Worm (Caenorhabditis elegans): Measurements from ENCODE around the gene F38H4.3.
"Not testable (repeated sequence)": the region's sequence is repeated elsewhere in the genome, so short reads cannot be mapped to it uniquely, and the experiment has no call there.

Gene F38H4.3

DNA sequence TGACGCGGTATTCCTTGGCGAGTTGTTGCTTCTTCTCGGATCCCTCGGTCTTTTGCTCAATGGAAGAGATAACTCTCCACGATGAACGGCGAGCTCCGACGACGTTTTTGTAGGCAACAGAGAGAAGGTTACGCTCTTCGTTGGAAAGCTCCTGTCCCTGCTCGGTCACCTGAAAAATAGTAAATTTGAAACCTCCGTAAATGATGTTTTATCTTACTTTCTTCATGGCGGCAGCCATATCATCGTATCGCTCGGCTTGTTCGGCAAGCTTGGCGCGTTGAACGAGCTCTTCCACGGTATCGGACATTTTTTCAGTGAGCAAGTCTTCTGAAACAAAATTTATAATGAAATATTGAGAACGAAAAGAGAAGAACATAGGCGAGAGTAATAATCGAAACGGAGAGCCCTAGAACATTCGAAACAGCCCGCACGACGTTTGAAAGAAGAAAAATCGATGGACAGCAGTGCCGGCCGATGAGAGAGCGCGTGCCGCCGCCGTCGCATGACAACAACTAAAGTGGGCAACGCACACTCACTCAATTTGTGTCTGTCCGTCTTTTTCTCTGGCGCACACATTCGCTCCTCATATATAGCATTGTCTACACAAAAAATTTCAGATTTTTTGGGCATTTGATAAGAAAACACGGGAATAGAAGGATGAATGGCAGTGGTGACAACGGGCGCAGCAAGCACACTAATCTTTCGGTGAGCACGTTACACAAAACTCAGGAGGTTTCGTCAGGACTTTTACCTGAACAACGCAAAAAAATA is 20.4 kb upstream of the F38H4.3 start, which contains the start of the genes par-5 and M117.3:
TSS of gene par-5 (minus strand) at position 334 of the 771 bp plus-strand sequence.
TSS of gene M117.3 (plus strand) at position 616 of the 771 bp plus-strand sequence.
- TF ChIP-seq dao-5 (tag; optimal IDR thresholded peaks at IDR 0.05) (no peak), W03F9.2 (tag; optimal IDR thresholded peaks at IDR 0.05) (no peak), him-1 (tag; optimal IDR thresholded peaks at IDR 0.05) (peak; percentile 56)

DNA sequence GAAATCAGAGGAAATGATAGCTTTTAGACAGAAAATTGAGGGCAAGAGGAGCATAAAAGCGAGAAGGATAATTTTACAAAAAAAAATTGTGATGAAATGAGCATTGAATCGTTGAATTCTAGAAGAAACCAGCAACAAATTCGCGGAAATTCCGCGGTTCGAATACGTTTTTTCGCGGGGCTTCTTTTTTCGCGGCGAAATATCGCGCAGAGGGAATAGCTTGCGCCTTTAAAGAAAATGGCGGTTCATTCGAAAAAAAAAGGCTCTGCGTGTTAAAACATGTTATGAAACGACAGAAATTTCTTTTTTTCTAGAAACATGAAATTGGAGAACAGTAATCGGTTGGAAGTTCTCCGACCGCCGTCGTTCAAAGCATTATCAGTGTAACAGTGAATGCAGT is 19.8 kb upstream of the F38H4.3 start:
- TF ChIP-seq him-1 (tag; optimal IDR thresholded peaks at IDR 0.05) (no peak), W03F9.2 (tag; optimal IDR thresholded peaks at IDR 0.05) (peak; percentile 8), dao-5 (tag; optimal IDR thresholded peaks at IDR 0.05) (no peak)

DNA sequence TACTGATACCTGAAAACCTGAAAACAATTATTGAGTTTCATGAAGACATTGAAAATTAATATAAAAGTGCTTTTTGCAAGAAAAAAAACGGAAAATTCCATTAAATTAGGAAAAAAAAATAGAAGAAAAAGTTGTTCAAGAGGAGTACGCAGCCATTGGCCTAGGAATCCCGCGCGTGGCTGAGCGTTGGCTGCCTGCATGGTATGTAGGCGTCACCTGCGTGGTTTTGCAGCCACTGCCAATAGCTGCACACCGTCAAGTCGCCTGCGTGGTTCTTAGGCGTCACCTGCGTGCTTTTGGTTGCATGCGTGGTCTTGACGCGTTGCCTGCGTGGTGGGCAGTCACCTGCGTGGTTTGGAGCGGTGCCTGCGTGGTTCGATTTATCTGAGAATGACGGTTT is 14.2 kb upstream of the F38H4.3 start, which contains the start of gene M117.6:
TSS of gene M117.6 (minus strand) at position 101 of the 400 bp plus-strand sequence.
- TF ChIP-seq W03F9.2, him-1, dao-5 (tag; optimal IDR thresholded peaks at IDR 0.05): not testable (repeated sequence)

DNA sequence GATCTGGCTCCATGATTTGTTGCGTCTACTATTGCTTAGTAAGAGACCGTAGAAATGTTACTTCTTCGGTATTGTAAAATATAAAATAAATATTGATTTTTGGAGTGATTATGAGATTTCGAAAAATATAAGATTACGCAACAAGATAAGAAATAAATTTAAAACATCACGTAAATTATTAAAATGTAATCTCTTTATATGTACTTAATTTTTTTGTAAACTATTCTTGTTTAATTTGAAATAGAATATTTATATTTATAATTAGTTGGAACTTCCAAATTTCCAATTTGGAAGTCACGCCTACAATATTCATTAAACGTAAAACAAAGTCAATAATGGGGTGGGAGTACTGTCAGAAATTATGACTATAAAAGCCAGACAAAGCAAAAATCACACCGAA is 8.8 kb upstream of the F38H4.3 start, which contains the start of gene M117.4:
TSS of gene M117.4 (minus strand) at position 101 of the 400 bp plus-strand sequence.
- TF ChIP-seq W03F9.2 (tag; optimal IDR thresholded peaks at IDR 0.05) (no peak), him-1 (tag; optimal IDR thresholded peaks at IDR 0.05) (no peak), dao-5 (tag; optimal IDR thresholded peaks at IDR 0.05) (no peak)

DNA sequence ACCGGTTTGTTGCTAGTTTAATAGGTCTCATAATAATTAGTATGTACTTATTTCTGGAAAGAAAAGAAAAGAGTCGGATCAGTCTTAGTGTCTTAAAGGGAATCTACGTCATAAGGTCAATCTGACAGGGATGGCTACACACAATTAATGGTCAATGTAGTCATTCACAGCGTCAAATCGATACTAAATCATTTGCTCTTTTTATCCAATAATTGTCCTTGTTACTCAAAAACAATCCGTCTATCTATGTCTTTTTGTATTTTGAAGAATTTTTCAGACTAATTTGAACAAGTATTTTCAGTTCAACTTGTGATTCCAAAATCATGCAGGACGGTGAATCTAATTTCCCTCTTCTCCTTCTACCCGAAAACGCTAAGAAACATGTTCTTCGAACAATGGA is 3.6 kb upstream of the F38H4.3 start, which contains the start of gene fbxb-3:
TSS of gene fbxb-3 (plus strand) at position 301 of the 400 bp plus-strand sequence.
- no peak for TF ChIP-seq dao-5 (tag; optimal IDR thresholded peaks at IDR 0.05)
- no peak for TF ChIP-seq him-1 (tag; optimal IDR thresholded peaks at IDR 0.05)
- TF ChIP-seq W03F9.2 (tag; optimal IDR thresholded peaks at IDR 0.05) = no peak

- TF ChIP-seq him-1 (tag; optimal IDR thresholded peaks at IDR 0.05) (no peak), dao-5 (tag; optimal IDR thresholded peaks at IDR 0.05) (no peak), W03F9.2 (tag; optimal IDR thresholded peaks at IDR 0.05) (no peak)
These were observed 5.6 kb downstream of the F38H4.3 start, which contains the start of the genes F38H4.6 and F38H4.4 for ce11 chrIV:11847771-11848312. F38H4.6 (minus strand) TSS chrIV:11847871. F38H4.4 (plus strand) TSS chrIV:11848262.

- TF ChIP-seq dao-5 (tag; optimal IDR thresholded peaks at IDR 0.05) (no peak), him-1 (tag; optimal IDR thresholded peaks at IDR 0.05) (no peak), W03F9.2 (tag; optimal IDR thresholded peaks at IDR 0.05) (no peak)
These were observed 9.7 kb downstream of the F38H4.3 start, which contains the start of gene F38H4.5 for ce11 chrIV:11851882-11852281. F38H4.5 (plus strand) TSS chrIV:11852182.

DNA sequence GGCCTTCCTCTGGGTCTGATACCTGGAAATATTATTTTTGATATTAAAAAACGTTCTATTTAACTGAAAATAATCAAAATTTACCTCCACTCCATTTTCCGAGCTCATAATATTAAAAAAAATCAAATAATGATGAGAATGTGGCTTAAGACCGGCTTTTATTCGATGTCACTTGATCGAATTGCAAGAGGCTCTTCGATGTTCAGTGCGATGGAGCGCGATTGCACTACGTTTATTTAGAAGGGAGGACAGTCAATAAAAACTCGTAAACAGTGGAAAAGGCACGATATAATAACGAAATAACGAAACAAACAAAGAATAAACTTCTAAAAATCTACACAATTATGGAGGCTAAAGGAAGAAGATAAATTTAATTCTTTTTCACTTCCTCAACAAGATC is 12.6 kb downstream of the F38H4.3 start, which contains the start of gene tag-30:
TSS of gene tag-30 (minus strand) at position 383 of the 400 bp plus-strand sequence.
- TF ChIP-seq W03F9.2 (tag; optimal IDR thresholded peaks at IDR 0.05) = peak; percentile 50
- TF ChIP-seq dao-5 (tag; optimal IDR thresholded peaks at IDR 0.05) = no peak
- TF ChIP-seq him-1 (tag; optimal IDR thresholded peaks at IDR 0.05) = no peak

- TF ChIP-seq dao-5 (tag; optimal IDR thresholded peaks at IDR 0.05) (no peak), him-1 (tag; optimal IDR thresholded peaks at IDR 0.05) (no peak), W03F9.2 (tag; optimal IDR thresholded peaks at IDR 0.05) (no peak)
These were observed 13.2 kb downstream of the F38H4.3 start for ce11 chrIV:11855424-11855823.

DNA sequence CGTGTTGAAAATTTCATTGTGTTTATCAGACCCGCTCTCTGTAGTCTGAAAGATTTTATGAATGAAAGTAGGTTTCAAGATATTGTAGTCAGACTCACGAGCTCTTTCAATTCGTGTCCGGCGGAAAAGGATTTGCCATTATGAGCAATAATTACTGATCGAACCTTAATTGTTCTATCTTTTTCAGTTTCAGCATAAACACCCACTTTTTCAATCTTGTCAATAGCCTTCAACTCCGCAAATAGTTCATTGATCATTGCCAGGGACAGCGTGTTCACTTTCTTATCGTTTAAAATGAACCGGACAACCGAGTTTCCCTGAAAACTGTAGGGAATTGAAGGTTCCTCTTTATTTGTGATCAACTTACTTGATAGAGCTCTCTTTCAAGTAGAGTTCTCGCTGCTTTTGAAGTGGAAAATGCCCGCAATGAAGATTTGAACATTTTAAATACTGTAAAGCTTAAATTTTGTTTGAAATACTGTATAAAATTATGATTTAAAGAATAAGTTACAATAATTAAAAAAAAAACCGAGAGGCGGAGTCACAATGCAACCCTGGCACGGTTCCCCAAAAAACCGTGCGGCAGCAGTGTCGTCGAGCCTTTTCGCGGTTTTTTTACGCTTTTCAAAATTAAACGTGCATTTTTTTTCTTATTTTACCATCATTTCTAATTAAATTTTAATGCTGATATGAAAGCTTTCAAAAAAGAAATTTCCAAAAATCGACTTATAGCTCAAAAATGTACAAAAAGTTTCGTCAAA is 13.9 kb downstream of the F38H4.3 start, which contains the start of gene ech-2:
TSS of gene ech-2 (minus strand) at position 452 of the 761 bp plus-strand sequence.
- TF ChIP-seq dao-5 (tag; optimal IDR thresholded peaks at IDR 0.05) (no peak), W03F9.2 (tag; optimal IDR thresholded peaks at IDR 0.05) (peak; percentile 26), him-1 (tag; optimal IDR thresholded peaks at IDR 0.05) (no peak)

ce11 chrIV:11857159-11857565 is 14.9 kb downstream of the F38H4.3 start:
- no peak for TF ChIP-seq W03F9.2 (tag; optimal IDR thresholded peaks at IDR 0.05)
- no peak for TF ChIP-seq dao-5 (tag; optimal IDR thresholded peaks at IDR 0.05)
- peak; percentile 72 for TF ChIP-seq him-1 (tag; optimal IDR thresholded peaks at IDR 0.05)

DNA sequence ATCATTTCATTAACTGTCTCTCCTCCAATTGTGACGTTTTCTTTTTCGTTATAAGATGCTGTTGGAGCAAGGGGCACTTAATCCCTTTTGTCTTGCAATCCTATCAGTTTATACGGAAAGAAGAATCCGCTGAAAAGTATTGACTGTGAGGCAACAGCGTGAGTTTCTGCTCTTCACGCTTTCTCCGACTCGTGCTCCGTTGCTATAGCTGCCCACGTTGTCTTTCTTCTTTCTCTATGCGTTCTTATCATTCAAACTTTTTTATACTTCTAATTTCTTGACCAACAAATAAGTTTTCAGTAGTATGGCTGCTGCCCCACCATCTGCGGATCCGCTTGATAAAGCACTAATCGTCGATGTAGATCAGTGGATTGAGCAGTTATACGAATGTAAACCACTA is 15.9 kb downstream of the F38H4.3 start, which contains the start of gene let-92:
TSS of gene let-92 (plus strand) at position 301 of the 400 bp plus-strand sequence.
- TF ChIP-seq dao-5 (tag; optimal IDR thresholded peaks at IDR 0.05) (no peak), W03F9.2 (tag; optimal IDR thresholded peaks at IDR 0.05) (no peak), him-1 (tag; optimal IDR thresholded peaks at IDR 0.05) (no peak)
